Fruit fly (Drosophila melanogaster): Measurements from ENCODE around the gene CG4911.

The CG4911 gene

dm6 chr3L:9033999-9034626 is 38.4 kb downstream of the CG4911 start (continued):
- TF ChIP-seq CG16779 (GFP tag; IDR thresholded peaks at IDR 0.05) (no peak), CG7839 (tag; optimal IDR thresholded peaks at IDR 0.05) (peak; percentile 69), Vsx1 (GFP tag; optimal IDR thresholded peaks at IDR 0.05) (no peak), Lpt (GFP tag; optimal IDR thresholded peaks at IDR 0.05) (no peak), vfl (GFP tag; optimal IDR thresholded peaks at IDR 0.05) (no peak), Xrp1 (GFP tag; IDR thresholded peaks at IDR 0.05) (peak; percentile 91), luna (GFP tag; optimal IDR thresholded peaks at IDR 0.05) (no peak), CG15011 (GFP tag; optimal IDR thresholded peaks at IDR 0.05) (peak; percentile 30), CG8089 (GFP tag; optimal IDR thresholded peaks at IDR 0.05) (peak; percentile 42), Hr78 (GFP tag; optimal IDR thresholded peaks at IDR 0.05) (peak in 1 of 2 experiments; percentile 33), dm (GFP tag; optimal IDR thresholded peaks at IDR 0.05) (no peak), Fer2 (tag; optimal IDR thresholded peaks at IDR 0.05) (no peak), CrebB (tag; optimal IDR thresholded peaks at IDR 0.05) (no peak), Dek (tag; optimal IDR thresholded peaks at IDR 0.05) (no peak), CG33213 (GFP tag; optimal IDR thresholded peaks at IDR 0.05) (peak; percentile 54), CG18619 (GFP tag; optimal IDR thresholded peaks at IDR 0.05) (no peak), Myb (GFP tag; optimal IDR thresholded peaks at IDR 0.05) (no peak), dan (GFP tag; IDR thresholded peaks at IDR 0.05) (0 out of 2 replicates have a peak, but pooled peaks have one; percentile 51), cwo (GFP tag; optimal IDR thresholded peaks at IDR 0.05) (peak; percentile 11), CG31224 (GFP tag; IDR thresholded peaks at IDR 0.05) (peak; percentile 18; the same call in 1 of the 2 replicates), tna (GFP tag; IDR thresholded peaks at IDR 0.05; ENCODE audit: partially characterized antibody) (no peak), crc (GFP tag; optimal IDR thresholded peaks at IDR 0.05) (no peak), Antp (GFP tag; optimal IDR thresholded peaks at IDR 0.05) (no peak), esg (GFP tag; conservative IDR thresholded peaks at IDR 0.05) (peak; percentile 57), CG2116 (GFP tag; optimal IDR thresholded peaks at IDR 0.05) (no peak), Optix (GFP tag; IDR thresholded peaks at IDR 0.05) (no peak), gfzf (GFP tag; optimal IDR thresholded peaks at IDR 0.05) (no peak), Sry-β (GFP tag; optimal IDR thresholded peaks at IDR 0.05) (no peak), CG10959 (GFP tag; IDR thresholded peaks at IDR 0.05) (peak; percentile 86), wor (GFP tag; IDR thresholded peaks at IDR 0.05) (peak; percentile 43; the same call in 1 of the 2 replicates), CG9876 (GFP tag; optimal IDR thresholded peaks at IDR 0.05) (no peak), CG17359 (tag; optimal IDR thresholded peaks at IDR 0.05) (peak; percentile 84), lab (GFP tag; optimal IDR thresholded peaks at IDR 0.05) (peak; percentile 51), phol (tag; optimal IDR thresholded peaks at IDR 0.05) (peak; percentile 87), E2f1 (GFP tag; IDR thresholded peaks at IDR 0.05) (peak; percentile 56; the same call in 1 of the 2 replicates), mirr (GFP tag; optimal IDR thresholded peaks at IDR 0.05) (no peak), CG15601 (tag; optimal IDR thresholded peaks at IDR 0.05) (peak; percentile 40), NC2α (GFP tag; optimal IDR thresholded peaks at IDR 0.05) (no peak), cad (GFP tag; optimal IDR thresholded peaks at IDR 0.05) (no peak), Sox102F (GFP tag; optimal IDR thresholded peaks at IDR 0.05) (peak; percentile 50), trh (GFP tag; optimal IDR thresholded peaks at IDR 0.05) (peak; percentile 7), CG1602 (GFP tag; optimal IDR thresholded peaks at IDR 0.05) (peak; percentile 44), CG16815 (GFP tag; optimal IDR thresholded peaks at IDR 0.05) (peak; percentile 34), CG15696 (tag; optimal IDR thresholded peaks at IDR 0.05) (peak; percentile 73), Jarid2 (GFP tag; optimal IDR thresholded peaks at IDR 0.05) (peak; percentile 22), z (GFP tag; IDR thresholded peaks at IDR 0.05) (peak; percentile 53; the same call in 1 of the 3 replicates), CG8944 (GFP tag; optimal IDR thresholded peaks at IDR 0.05) (peak; percentile 22), CG6854 (GFP tag; optimal IDR thresholded peaks at IDR 0.05) (no peak), CG12219 (GFP tag; optimal IDR thresholded peaks at IDR 0.05) (no peak), bbx (GFP tag; IDR thresholded peaks at IDR 0.05; ENCODE audit: partially characterized antibody) (no peak)
